Worm (Caenorhabditis elegans) whole organism, young adult: ENCODE data around the gene ZK892.4.
"Not testable (repeated sequence)": the region's sequence is repeated elsewhere in the genome, so short reads cannot be mapped to it uniquely, and the experiment has no call there.

Experiments used
- B0019.2 ChIP-seq: fragments of 200-800 bp; sonication (Bioruptor generic); conservative IDR thresholded peaks from 2 replicates; pipeline ENCODE4 v1.3.6; 2022; ENCODE audit warnings: missing genetic modification reagents, missing genetic modification characterization, missing compliant biosample characterization
- C06A6.2 ChIP-seq: fragments of 200-800 bp; sonication (Bioruptor generic); conservative IDR thresholded peaks from 2 replicates; pipeline ENCODE4 v1.3.6; 2022; ENCODE audit warnings: missing genetic modification characterization, missing compliant biosample characterization
- C17E4.6 ChIP-seq: fragments of 200-800 bp; sonication (Bioruptor generic); IDR thresholded peaks from 2 replicates; pipeline ENCODE4 v1.3.6; 2022; ENCODE audit warnings: missing genetic modification reagents, missing genetic modification characterization, missing compliant biosample characterization
- D2030.7 ChIP-seq: fragments of 200-800 bp; sonication (Bioruptor generic); IDR thresholded peaks from 2 replicates; pipeline ENCODE4 v1.3.6; 2022; ENCODE audit warnings: missing genetic modification reagents, missing genetic modification characterization, missing compliant biosample characterization
- F33H1.4 ChIP-seq: fragments of 200-800 bp; sonication (Bioruptor generic); IDR thresholded peaks from 2 replicates; pipeline ENCODE4 v1.3.6; 2022; ENCODE audit warnings: missing genetic modification reagents, missing genetic modification characterization, missing compliant biosample characterization
- F52B5.7 ChIP-seq: sonication (generic microtip); optimal IDR thresholded peaks from 2 replicates; lab custom pipeline; 2016; ENCODE audit warnings: mild to moderate bottlenecking, missing genetic modification characterization, missing compliant biosample characterization
- K11D2.4 ChIP-seq: fragments of 200-800 bp; sonication (Bioruptor generic); IDR thresholded peaks from 2 replicates; pipeline ENCODE4 v1.3.6; 2022; ENCODE audit warnings: missing genetic modification reagents, missing genetic modification characterization, missing compliant biosample characterization
- T07F8.4 ChIP-seq: sonication (generic microtip); optimal IDR thresholded peaks from 2 replicates; lab custom pipeline; 2016; ENCODE audit warnings: mild to moderate bottlenecking, missing genetic modification characterization, moderate library complexity, missing compliant biosample characterization
- Y53F4B.3 ChIP-seq: fragments of 200-800 bp; sonication (Bioruptor generic); IDR thresholded peaks from 2 replicates; pipeline ENCODE4 v1.3.6; 2022; ENCODE audit warnings: missing genetic modification reagents, missing genetic modification characterization, missing compliant biosample characterization
- Y53G8AR.9 ChIP-seq: fragments of 200-800 bp; sonication (Bioruptor generic); conservative IDR thresholded peaks from 2 replicates; pipeline ENCODE4 v1.3.6; 2022; ENCODE audit warnings: missing genetic modification reagents, missing genetic modification characterization, missing compliant biosample characterization
- ZK185.1 ChIP-seq: sonication (generic microtip); optimal IDR thresholded peaks from 2 replicates; lab custom pipeline; 2016; ENCODE audit warnings: mild to moderate bottlenecking, missing genetic modification characterization, missing compliant biosample characterization; ENCODE audit not compliant: poor library complexity, severe bottlenecking
- attf-3 ChIP-seq: fragments of 200-800 bp; sonication (Bioruptor generic); conservative IDR thresholded peaks from 2 replicates; pipeline ENCODE4 v1.3.6; 2022; ENCODE audit warnings: missing genetic modification reagents, missing genetic modification characterization, missing compliant biosample characterization
- attf-5 ChIP-seq: fragments of 200-800 bp; sonication (Bioruptor generic); optimal IDR thresholded peaks from 2 replicates; lab custom pipeline; 2018; ENCODE audit warnings: mild to moderate bottlenecking, missing genetic modification characterization, missing compliant biosample characterization
- bed-1 ChIP-seq: fragments of 200-800 bp; sonication (Bioruptor generic); IDR thresholded peaks from 2 replicates; pipeline ENCODE4 v1.3.6; 2022; ENCODE audit warnings: missing genetic modification reagents, missing genetic modification characterization, missing compliant biosample characterization
- cebp-1 ChIP-seq, 2 experiments: fragments of 200-800 bp in 1 of 2; sonication (Bioruptor generic) in 1 of 2; sonication (generic microtip) in 1 of 2; IDR thresholded peaks in 1 of 2; optimal IDR thresholded peaks in 1 of 2; 2 replicates each; pipeline versions ENCODE4 v1.3.6 to Lab custom; 2017 to 2022; ENCODE audit warnings: missing compliant biosample characterization in 2 of 2, missing genetic modification characterization in 2 of 2, mild to moderate bottlenecking in 1 of 2, missing genetic modification reagents in 1 of 2, moderate library complexity in 1 of 2
- chd-7 ChIP-seq: sonication (generic microtip); optimal IDR thresholded peaks from 2 replicates; lab custom pipeline; 2016; ENCODE audit warnings: mild to moderate bottlenecking, missing genetic modification characterization, moderate library complexity, missing compliant biosample characterization
- dox-1 ChIP-seq: fragments of 200-800 bp; sonication (Bioruptor generic); IDR thresholded peaks from 2 replicates; pipeline ENCODE4 v1.3.6; 2022; ENCODE audit warnings: missing genetic modification reagents, missing genetic modification characterization, missing compliant biosample characterization
- egrh-3 ChIP-seq: fragments of 200-800 bp; sonication (Bioruptor generic); IDR thresholded peaks from 2 replicates; pipeline ENCODE4 v1.3.6; 2022; ENCODE audit warnings: missing genetic modification reagents, missing genetic modification characterization, missing compliant biosample characterization
- hmg-1.2 ChIP-seq: fragments of 200-800 bp; sonication (Bioruptor generic); IDR thresholded peaks from 2 replicates; pipeline ENCODE4 v1.3.6; 2022; ENCODE audit warnings: missing genetic modification reagents, missing genetic modification characterization, missing compliant biosample characterization
- hmg-20 ChIP-seq: fragments of 200-800 bp; sonication (Bioruptor generic); IDR thresholded peaks from 2 replicates; pipeline ENCODE4 v1.3.6; 2022; ENCODE audit warnings: missing genetic modification reagents, missing genetic modification characterization, missing compliant biosample characterization
- hsf-1 ChIP-seq: fragments of 200-800 bp; sonication (Bioruptor generic); IDR thresholded peaks from 2 replicates; pipeline ENCODE4 v1.3.6; 2022; ENCODE audit warnings: missing genetic modification reagents, missing genetic modification characterization, missing compliant biosample characterization
- let-526 ChIP-seq: fragments of 200-800 bp; sonication (Bioruptor generic); IDR thresholded peaks from 2 replicates; pipeline ENCODE4 v1.3.6; 2022; ENCODE audit warnings: missing genetic modification reagents, missing genetic modification characterization, missing compliant biosample characterization
- let-607 ChIP-seq, 2 experiments: fragments of 200-800 bp in 1 of 2; sonication (Bioruptor generic) in 1 of 2; sonication (generic microtip) in 1 of 2; optimal IDR thresholded peaks; 2 replicates each; lab custom pipeline; 2016 to 2018; ENCODE audit warnings: mild to moderate bottlenecking in 2 of 2, missing compliant biosample characterization in 2 of 2, missing genetic modification characterization in 2 of 2, moderate library complexity in 2 of 2, missing genotype in 1 of 2
- lin-40 ChIP-seq: sonication (generic microtip); optimal IDR thresholded peaks from 2 replicates; lab custom pipeline; 2016; ENCODE audit warnings: missing genetic modification characterization, mild to moderate bottlenecking, missing compliant biosample characterization, missing genotype, missing genetic modification reagents
- lin-54 ChIP-seq: fragments of 200-800 bp; sonication (Bioruptor generic); optimal IDR thresholded peaks from 2 replicates; lab custom pipeline; 2018; ENCODE audit warnings: mild to moderate bottlenecking, missing genetic modification characterization, missing compliant biosample characterization
- lir-1 ChIP-seq: fragments of 200-800 bp; sonication (Bioruptor generic); conservative IDR thresholded peaks from 2 replicates; pipeline ENCODE4 v1.3.6; 2022; ENCODE audit warnings: missing genetic modification reagents, missing genetic modification characterization, missing compliant biosample characterization
- madf-3 ChIP-seq: fragments of 200-800 bp; sonication (Bioruptor generic); IDR thresholded peaks from 2 replicates; pipeline ENCODE4 v1.3.6; 2022; ENCODE audit warnings: missing genetic modification reagents, missing genetic modification characterization, missing compliant biosample characterization
- madf-8 ChIP-seq: fragments of 200-800 bp; sonication (Bioruptor generic); conservative IDR thresholded peaks from 2 replicates; pipeline ENCODE4 v1.3.6; 2022; ENCODE audit warnings: missing genetic modification reagents, missing genetic modification characterization, missing compliant biosample characterization
- mcd-1 ChIP-seq: fragments of 200-800 bp; sonication (Bioruptor generic); IDR thresholded peaks from 2 replicates; pipeline ENCODE4 v1.3.6; 2022; ENCODE audit warnings: missing genetic modification reagents, missing genetic modification characterization, missing compliant biosample characterization
- nfyb-1 ChIP-seq: fragments of 200-800 bp; sonication (Bioruptor generic); IDR thresholded peaks from 2 replicates; pipeline ENCODE4 v1.3.6; 2022; ENCODE audit warnings: missing genetic modification reagents, missing genetic modification characterization, missing compliant biosample characterization
- nhr-120 ChIP-seq: fragments of 200-800 bp; sonication (Bioruptor generic); IDR thresholded peaks from 2 replicates; pipeline ENCODE4 v1.3.6; 2022; ENCODE audit warnings: missing genetic modification characterization, missing compliant biosample characterization
- nhr-80 ChIP-seq: sonication (generic microtip); optimal IDR thresholded peaks from 2 replicates; lab custom pipeline; 2016; ENCODE audit warnings: missing genetic modification characterization, missing compliant biosample characterization
- pbrm-1 ChIP-seq: fragments of 200-800 bp; sonication (Bioruptor generic); IDR thresholded peaks from 2 replicates; pipeline ENCODE4 v1.3.6; 2022; ENCODE audit warnings: missing genetic modification reagents, missing genetic modification characterization, missing compliant biosample characterization
- rcor-1 ChIP-seq: fragments of 200-800 bp; sonication (Bioruptor generic); IDR thresholded peaks from 2 replicates; pipeline ENCODE4 v1.3.6; 2022; ENCODE audit warnings: missing genetic modification reagents, missing genetic modification characterization, missing compliant biosample characterization
- rpc-1 ChIP-seq, 2 experiments: fragments of 150-350 bp in 1 of 2; sonication (generic microtip) in 1 of 2; optimal IDR thresholded peaks; 2 replicates each; lab custom pipeline; 2014 to 2018; ENCODE audit warnings: missing biosample characterization in 1 of 2, missing genetic modification characterization in 1 of 2, missing genetic modification reagents in 1 of 2, missing genotype in 1 of 2
- sea-2 ChIP-seq: fragments of 200-800 bp; sonication (Bioruptor generic); IDR thresholded peaks from 2 replicates; pipeline ENCODE4 v1.3.6; 2022; ENCODE audit warnings: missing genetic modification characterization, missing compliant biosample characterization
- snpc-4 ChIP-seq, 5 experiments: fragments of 150-350 bp in 1 of 5; sonication (generic microtip) in 4 of 5; optimal IDR thresholded peaks; 2 replicates each; lab custom pipeline; 2014 to 2018; ENCODE audit warnings: missing genetic modification characterization in 5 of 5, missing biosample characterization in 3 of 5, antibody characterized with exemption in 2 of 5, mild to moderate bottlenecking in 2 of 5, missing compliant biosample characterization in 2 of 5, missing genotype in 2 of 5, moderate library complexity in 2 of 5, missing genetic modification reagents in 1 of 5
- somi-1 ChIP-seq: fragments of 200-800 bp; sonication (Bioruptor generic); optimal IDR thresholded peaks from 2 replicates; lab custom pipeline; 2018; ENCODE audit warnings: mild to moderate bottlenecking, missing genetic modification characterization, missing compliant biosample characterization
- tbp1 ChIP-seq: fragments of 200-800 bp; sonication (Bioruptor generic); optimal IDR thresholded peaks from 2 replicates; lab custom pipeline; 2018; ENCODE audit warnings: mild to moderate bottlenecking, missing genetic modification characterization, missing compliant biosample characterization
- tlf-1 ChIP-seq: fragments of 200-800 bp; sonication (Bioruptor generic); optimal IDR thresholded peaks from 2 replicates; lab custom pipeline; 2018; ENCODE audit warnings: mild to moderate bottlenecking, missing genetic modification characterization, missing compliant biosample characterization
- xnd-1 ChIP-seq: sonication (generic microtip); optimal IDR thresholded peaks from 2 replicates; lab custom pipeline; 2016; ENCODE audit warnings: missing genotype, missing genetic modification reagents, missing genetic modification characterization, missing compliant biosample characterization
- ztf-25 ChIP-seq: fragments of 200-800 bp; sonication (Bioruptor generic); IDR thresholded peaks from 2 replicates; pipeline ENCODE4 v1.3.6; 2022; ENCODE audit warnings: missing genetic modification reagents, missing genetic modification characterization, missing compliant biosample characterization
- ztf-26 ChIP-seq: sonication (generic microtip); optimal IDR thresholded peaks from 2 replicates; lab custom pipeline; 2017; ENCODE audit warnings: missing genetic modification characterization, missing compliant biosample characterization
- ztf-28 ChIP-seq: fragments of 200-800 bp; sonication (Bioruptor generic); IDR thresholded peaks from 2 replicates; pipeline ENCODE4 v1.3.6; 2022; ENCODE audit warnings: missing genetic modification reagents, missing genetic modification characterization, missing compliant biosample characterization
- ztf-6 ChIP-seq: fragments of 200-800 bp; sonication (Bioruptor generic); IDR thresholded peaks from 2 replicates; pipeline ENCODE4 v1.3.6; 2022; ENCODE audit warnings: missing genetic modification reagents, missing genetic modification characterization, missing compliant biosample characterization

The ZK892.4 gene

DNA sequence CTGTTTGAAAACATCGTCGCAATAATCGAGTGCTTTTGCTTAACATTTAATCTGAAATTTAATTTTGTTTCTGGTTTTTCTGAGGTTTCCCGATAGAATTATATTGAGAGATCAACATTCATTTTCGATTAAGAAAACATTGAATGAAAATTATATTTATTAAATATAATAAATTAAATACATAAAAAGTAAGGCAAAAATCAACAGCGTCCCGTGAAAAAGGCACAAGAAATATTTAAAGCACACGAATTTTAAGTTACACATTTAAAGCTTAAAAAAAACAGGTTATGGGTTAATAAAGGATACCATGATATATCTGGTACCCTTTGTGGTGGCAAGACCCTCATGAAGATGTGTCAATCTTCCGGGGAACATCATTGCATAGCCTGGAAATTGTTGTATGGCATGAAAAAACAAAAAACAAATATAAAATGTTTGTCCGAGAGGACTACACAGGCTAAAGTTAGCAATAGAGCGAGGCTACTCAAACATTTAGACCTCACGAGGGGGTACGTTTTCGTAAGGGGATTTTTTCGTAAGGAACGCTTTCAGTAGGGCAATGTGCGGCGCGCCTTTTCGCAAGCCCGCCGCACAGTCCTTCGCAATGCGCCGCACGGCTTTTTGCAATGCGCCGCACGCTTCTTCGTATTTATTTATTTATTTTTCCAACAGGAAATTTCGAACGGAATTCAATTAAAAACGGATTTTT is 27.0 kb downstream of the ZK892.4 start, which contains the start of gene mtcu-2 (continued):
- TF ChIP-seq bed-1 (GFP tag; lab: Robert Waterston, UW) (0 out of 2 replicates have a peak, but pooled peaks have one; percentile 85), C06A6.2 (GFP tag; lab: Robert Waterston, UW) (peak; percentile 100), D2030.7 (GFP tag; lab: Robert Waterston, UW) (peak; percentile 99), madf-8 (GFP tag; lab: Robert Waterston, UW) (peak; percentile 91), lin-54 (GFP tag; lab: Kevin White, UChicago) (peak; percentile 84), let-526 (GFP tag; lab: Robert Waterston, UW) (peak; percentile 99), let-607 (tag; optimal IDR thresholded peaks at IDR 0.05; lab: Kevin White, UChicago) (peak; percentile 50 to 54), rpc-1 (optimal IDR thresholded peaks at IDR 0.05; lab: Kevin White, UChicago) (peak; percentile 38), xnd-1 (tag; lab: Kevin White, UChicago) (peak; percentile 16), nfyb-1 (GFP tag; lab: Robert Waterston, UW) (peak; percentile 98), attf-5 (GFP tag; lab: Kevin White, UChicago) (peak; percentile 94), madf-3 (GFP tag; lab: Robert Waterston, UW) (peak; percentile 95), ztf-26 (peak; percentile 65), nhr-80 (peak; percentile 46), mcd-1 (GFP tag; lab: Robert Waterston, UW) (peak; percentile 100), lin-40 (peak; percentile 73), B0019.2 (GFP tag; lab: Robert Waterston, UW) (peak; percentile 96), lir-1 (peak; percentile 88), hsf-1 (GFP tag; lab: Robert Waterston, UW) (peak; percentile 80), cebp-1 (GFP tag; IDR thresholded peaks at IDR 0.05; lab: Robert Waterston, UW) (peak; percentile 94), cebp-1 (tag; optimal IDR thresholded peaks at IDR 0.05; lab: Kevin White, UChicago) (peak; percentile 82), F52B5.7 (tag; lab: Kevin White, UChicago) (peak; percentile 28), somi-1 (GFP tag; lab: Kevin White, UChicago) (peak; percentile 36), tbp1 (GFP tag; lab: Kevin White, UChicago) (peak; percentile 60), rcor-1 (GFP tag; lab: Robert Waterston, UW) (peak; percentile 98), F33H1.4 (GFP tag; lab: Robert Waterston, UW) (peak; percentile 88), ztf-25 (GFP tag; lab: Robert Waterston, UW) (peak; percentile 100), K11D2.4 (GFP tag; lab: Robert Waterston, UW) (peak; percentile 98), hmg-1.2 (GFP tag; lab: Robert Waterston, UW) (peak; percentile 93), nhr-120 (GFP tag; lab: Robert Waterston, UW) (0 out of 2 replicates have a peak, but pooled peaks have one; percentile 57), chd-7 (tag; lab: Kevin White, UChicago) (peak; percentile 34), attf-3 (peak; percentile 90), ztf-6 (peak; percentile 96), snpc-4 (tag; optimal IDR thresholded peaks at IDR 0.05; lab: Kevin White, UChicago) (peak in 3 of 4 experiments; percentile 28 to 58 (median 32)), hmg-20 (peak; percentile 93), sea-2 (GFP tag; lab: Robert Waterston, UW) (peak; percentile 95), dox-1 (GFP tag; lab: Robert Waterston, UW) (peak; percentile 100), egrh-3 (peak; percentile 90), C17E4.6 (GFP tag; lab: Robert Waterston, UW) (peak; percentile 99), T07F8.4 (tag; lab: Kevin White, UChicago) (peak; percentile 37), ZK185.1 (tag; lab: Kevin White, UChicago) (peak; percentile 58), ztf-28 (GFP tag; lab: Robert Waterston, UW) (peak; percentile 99), tlf-1 (GFP tag; lab: Kevin White, UChicago) (peak; percentile 49), Y53G8AR.9 (peak; percentile 96), pbrm-1 (GFP tag; lab: Robert Waterston, UW) (peak; percentile 99), Y53F4B.3 (GFP tag; lab: Robert Waterston, UW) (peak; percentile 92)
- TF ChIP-seq rpc-1 (tag; optimal IDR thresholded peaks at IDR 0.05; lab: Kevin White, UChicago); snpc-4 (GFP tag; optimal IDR thresholded peaks at IDR 0.05; lab: Kevin White, UChicago): not testable (repeated sequence)
